Worm (Caenorhabditis elegans) whole organism, L3 larva: ENCODE measurements around the gene set-11.
"Not testable (repeated sequence)": the region's sequence is repeated elsewhere in the genome, so short reads cannot be mapped to it uniquely, and the experiment has no call there.

Experiments
- ZK546.5 ChIP-seq: sonication (generic microtip); optimal IDR thresholded peaks from 2 replicates; lab custom pipeline; 2017; ENCODE audit warnings: missing biosample characterization, missing genetic modification characterization
- aly-2 ChIP-seq: fragments of 150-350 bp; optimal IDR thresholded peaks from 2 replicates; lab custom pipeline; 2014; ENCODE audit warnings: missing biosample characterization, missing genetic modification characterization
- egl-5 ChIP-seq: fragments of 150-350 bp; optimal IDR thresholded peaks from 2 replicates; lab custom pipeline; 2017; ENCODE audit warnings: missing biosample characterization, missing genetic modification reagents, missing genetic modification characterization, inconsistent platforms
- hmg-11 ChIP-seq: sonication (generic microtip); optimal IDR thresholded peaks from 2 replicates; lab custom pipeline; 2016; ENCODE audit warnings: missing genetic modification characterization, missing compliant biosample characterization
- lin-15B ChIP-seq: fragments of 150-350 bp; optimal IDR thresholded peaks from 2 replicates; lab custom pipeline; 2014; ENCODE audit warnings: missing biosample characterization, missing genetic modification characterization
- lsy-12 ChIP-seq: sonication (generic microtip); optimal IDR thresholded peaks from 2 replicates; lab custom pipeline; 2016; ENCODE audit warnings: mild to moderate bottlenecking, missing genetic modification characterization, missing compliant biosample characterization
- mdl-1 ChIP-seq: fragments of 150-350 bp; optimal IDR thresholded peaks from 2 replicates; lab custom pipeline; 2014; ENCODE audit warnings: missing biosample characterization, missing genetic modification characterization
- mml-1 ChIP-seq: fragments of 150-350 bp; sonication (generic microtip); optimal IDR thresholded peaks from 3 replicates; lab custom pipeline; 2014; ENCODE audit warnings: missing biosample characterization, missing genetic modification characterization
- nfya-1 ChIP-seq: sonication (generic microtip); optimal IDR thresholded peaks from 2 replicates; lab custom pipeline; 2017; ENCODE audit warnings: missing genetic modification characterization, mild to moderate bottlenecking, missing compliant biosample characterization, antibody characterized with exemption, moderate library complexity; ENCODE audit not compliant: insufficient read depth
- nhr-12 ChIP-seq: fragments of 150-350 bp; optimal IDR thresholded peaks from 2 replicates; lab custom pipeline; 2014; ENCODE audit warnings: missing biosample characterization, missing genetic modification characterization
- nhr-23 ChIP-seq: fragments of 150-350 bp; optimal IDR thresholded peaks from 2 replicates; lab custom pipeline; 2014; ENCODE audit warnings: missing biosample characterization, missing genetic modification reagents, missing genetic modification characterization
- nhr-25 ChIP-seq: sonication (generic microtip); optimal IDR thresholded peaks from 2 replicates; lab custom pipeline; 2017; ENCODE audit warnings: missing biosample characterization, missing genetic modification characterization
- nhr-28 ChIP-seq: fragments of 150-350 bp; optimal IDR thresholded peaks from 2 replicates; lab custom pipeline; 2014; ENCODE audit warnings: missing biosample characterization, missing genetic modification characterization
- nhr-43 ChIP-seq: sonication (generic microtip); optimal IDR thresholded peaks from 2 replicates; lab custom pipeline; 2016; ENCODE audit warnings: mild to moderate bottlenecking, missing genetic modification characterization, missing compliant biosample characterization; ENCODE audit not compliant: poor library complexity, severe bottlenecking
- nhr-67 ChIP-seq: fragments of 150-350 bp; optimal IDR thresholded peaks from 2 replicates; lab custom pipeline; 2014; ENCODE audit warnings: missing biosample characterization, missing genetic modification characterization
- skn-1 ChIP-seq: fragments of 150-350 bp; optimal IDR thresholded peaks from 2 replicates; lab custom pipeline; 2014; ENCODE audit warnings: missing biosample characterization, missing genetic modification characterization
- unc-62 ChIP-seq: fragments of 150-350 bp; sonication (generic microtip); optimal IDR thresholded peaks from 4 replicates; lab custom pipeline; 2014; ENCODE audit warnings: missing biosample characterization, missing genetic modification reagents, missing genetic modification characterization
- zag-1 ChIP-seq: fragments of 150-350 bp; optimal IDR thresholded peaks from 2 replicates; lab custom pipeline; 2014; ENCODE audit warnings: missing biosample characterization, missing genetic modification characterization

Gene set-11

DNA sequence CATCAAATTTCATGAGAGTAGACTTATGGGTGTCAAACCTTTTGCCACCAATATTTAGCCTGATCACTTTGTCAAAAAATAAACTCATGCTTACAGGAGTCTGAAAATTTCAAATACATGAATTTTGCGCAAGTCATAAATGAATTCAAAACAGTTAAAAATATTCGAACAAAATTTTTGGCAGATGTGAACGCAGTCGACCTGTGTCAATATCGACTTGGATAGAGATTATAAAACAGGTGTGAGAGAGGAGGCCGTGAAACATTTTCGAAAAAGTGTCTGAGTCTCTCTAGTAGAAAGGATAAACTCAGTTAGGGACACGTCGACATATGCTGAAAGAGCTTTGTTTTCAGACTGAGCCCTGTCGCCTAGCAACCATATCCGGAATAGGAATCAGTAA lies 45.6 kb downstream of the set-11 start, which contains the start of gene F22E5.12:
Gene F22E5.12, minus strand, starts transcription at position 101 of the 400 bp plus-strand sequence.
- not testable (repeated sequence) for TF ChIP-seq zag-1, lin-15B, skn-1

- no peak for TF ChIP-seq hmg-11 (tag; lab: Kevin White, UChicago)
- TF ChIP-seq lin-15B, result no peak
- no peak for TF ChIP-seq zag-1
- no peak for TF ChIP-seq unc-62
- no peak for TF ChIP-seq nhr-23 (tag; lab: Kevin White, UChicago)
- TF ChIP-seq nhr-28, result no peak
- TF ChIP-seq nhr-43, result no peak
- no peak for TF ChIP-seq egl-5 (tag; lab: Kevin White, UChicago)
- TF ChIP-seq aly-2 (tag; lab: Kevin White, UChicago), result no peak
- TF ChIP-seq mdl-1 (tag; lab: Kevin White, UChicago), result no peak
- TF ChIP-seq lsy-12 (tag; lab: Kevin White, UChicago), result no peak
- TF ChIP-seq nhr-67 (tag; lab: Kevin White, UChicago), result no peak
- TF ChIP-seq, all 47 proteins: peak for 0
These were observed 47.9 kb downstream of the set-11 start, which contains the start of gene F22E5.11 for ce11 chrII:2644498-2644897. F22E5.11 (minus strand) TSS chrII:2644598.

DNA sequence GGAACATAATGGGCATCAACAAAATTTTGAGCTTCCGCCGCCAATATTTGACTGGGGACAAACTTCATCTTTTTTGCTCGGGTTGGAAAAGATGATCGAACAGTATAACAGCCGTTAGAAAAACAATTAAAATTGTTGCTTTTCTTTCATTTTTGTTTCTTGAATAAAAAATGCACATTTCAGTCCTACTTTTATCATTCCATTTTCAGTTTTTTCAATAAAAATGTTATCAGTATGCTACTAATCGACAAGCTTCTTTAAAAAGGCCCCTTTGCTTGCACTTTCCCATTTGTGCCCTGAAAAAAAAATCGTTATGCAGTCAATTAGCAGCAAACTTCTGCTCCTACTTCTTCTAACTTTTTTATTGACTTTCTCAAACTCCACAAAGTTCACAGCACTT lies 50.6 kb downstream of the set-11 start, which contains the start of gene F22E5.7:
Gene F22E5.7, plus strand, starts transcription at position 301 of the 400 bp plus-strand sequence.
- TF ChIP-seq hmg-11 (tag; lab: Kevin White, UChicago), result no peak
- TF ChIP-seq mml-1 (tag; lab: Kevin White, UChicago), result no peak
- no peak for TF ChIP-seq skn-1
- no peak for TF ChIP-seq unc-62
- TF ChIP-seq nfya-1, result no peak

DNA sequence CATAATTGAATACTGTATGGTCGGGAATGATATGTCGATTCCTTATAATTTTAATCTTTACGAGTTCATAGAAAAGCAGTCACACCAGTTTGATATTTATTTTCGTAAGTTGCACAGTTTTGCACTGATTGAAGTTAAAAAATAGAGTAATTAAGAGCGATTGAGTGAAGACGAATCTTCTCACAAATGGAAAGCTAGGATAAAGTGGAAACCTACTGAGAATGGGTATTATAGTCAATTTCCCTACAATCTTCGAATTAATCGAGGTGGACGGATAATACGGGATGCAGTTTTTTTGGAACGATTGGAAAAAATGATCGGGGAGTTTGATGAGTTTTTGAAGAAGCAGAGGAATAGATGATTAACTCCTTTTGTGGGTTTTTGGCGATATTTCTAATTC lies 51.4 kb downstream of the set-11 start, which contains the start of gene F22E5.23:
Gene F22E5.23, plus strand, starts transcription at position 301 of the 400 bp plus-strand sequence.
- TF ChIP-seq nhr-12 (tag; lab: Kevin White, UChicago) (no peak), nhr-25 (no peak), ZK546.5 (tag; lab: Kevin White, UChicago) (no peak)
